Worm (Caenorhabditis elegans): ENCODE data around the gene mesp-1.
A peak's percentile ranks its signal among the peaks of the same experiment; 100 is the strongest.

The mesp-1 gene

ce11 chrIV:8473756-8474155 lies 25.4 kb upstream of the mesp-1 start, which contains the start of gene C28C12.11:
Gene C28C12.11, plus strand, starts transcription at chrIV:8474056.
- TF ChIP-seq F13H6.1 (tag; optimal IDR thresholded peaks at IDR 0.05), result no peak
- no peak for TF ChIP-seq unc-55 (GFP tag; optimal IDR thresholded peaks at IDR 0.05)

- TF ChIP-seq nhr-6 (tag; optimal IDR thresholded peaks at IDR 0.05) (no peak), sma-3 (GFP tag; optimal IDR thresholded peaks at IDR 0.05) (peak; percentile 27), snpc-4 (tag; optimal IDR thresholded peaks at IDR 0.05) (no peak), fos-1 (tag; optimal IDR thresholded peaks at IDR 0.05) (peak; percentile 84), sma-9 (GFP tag; optimal IDR thresholded peaks at IDR 0.05) (peak; percentile 48), sma-9 (tag; optimal IDR thresholded peaks at IDR 0.05) (no peak), unc-39 (tag; optimal IDR thresholded peaks at IDR 0.05) (no peak), ztf-11 (tag; optimal IDR thresholded peaks at IDR 0.05) (no peak), aly-2 (tag; optimal IDR thresholded peaks at IDR 0.05) (no peak), zag-1 (tag; optimal IDR thresholded peaks at IDR 0.05) (no peak), crh-2 (tag; optimal IDR thresholded peaks at IDR 0.05) (peak; percentile 12)
Measured at ce11 chrIV:8475030-8475679, 24.0 kb upstream of the mesp-1 start.

ce11 chrIV:8476166-8476565 lies 22.9 kb upstream of the mesp-1 start:
- TF ChIP-seq mab-5 (tag; optimal IDR thresholded peaks at IDR 0.05), result peak; percentile 18
- TF ChIP-seq lin-39 (tag; optimal IDR thresholded peaks at IDR 0.05), result no peak
- peak in 1 of 2 experiments; percentile 11 for TF ChIP-seq lsy-2 (tag; optimal IDR thresholded peaks at IDR 0.05)
- peak; percentile 58 for TF ChIP-seq nhr-129 (tag; optimal IDR thresholded peaks at IDR 0.05)
- no peak for TF ChIP-seq ztf-4 (tag; optimal IDR thresholded peaks at IDR 0.05)
- no peak for TF ChIP-seq ceh-16 (tag; optimal IDR thresholded peaks at IDR 0.05)
- TF ChIP-seq unc-39 (tag; optimal IDR thresholded peaks at IDR 0.05), result no peak
- TF ChIP-seq sem-4 (tag; optimal IDR thresholded peaks at IDR 0.05), result no peak
- no peak for TF ChIP-seq unc-55 (GFP tag; optimal IDR thresholded peaks at IDR 0.05)
- TF ChIP-seq dmd-4 (tag; optimal IDR thresholded peaks at IDR 0.05), result no peak
- no peak for TF ChIP-seq nhr-77 (tag; optimal IDR thresholded peaks at IDR 0.05)
- TF ChIP-seq egl-27 (tag; optimal IDR thresholded peaks at IDR 0.05), result no peak
- TF ChIP-seq peb-1 (tag; optimal IDR thresholded peaks at IDR 0.05), result no peak
- no peak for TF ChIP-seq nhr-6 (tag; optimal IDR thresholded peaks at IDR 0.05)
- TF ChIP-seq ztf-11 (tag; optimal IDR thresholded peaks at IDR 0.05), result no peak
- TF ChIP-seq fos-1 (tag; optimal IDR thresholded peaks at IDR 0.05), result no peak
- no peak for TF ChIP-seq sma-3 (GFP tag; optimal IDR thresholded peaks at IDR 0.05)
- TF ChIP-seq crh-2 (tag; optimal IDR thresholded peaks at IDR 0.05), result no peak
- TF ChIP-seq unc-62 (GFP tag; optimal IDR thresholded peaks at IDR 0.05), result no peak
- TF ChIP-seq F13H6.1 (tag; optimal IDR thresholded peaks at IDR 0.05), result peak; percentile 49
- peak; percentile 37 for TF ChIP-seq sma-9 (GFP tag; optimal IDR thresholded peaks at IDR 0.05)
- TF ChIP-seq sma-9 (tag; optimal IDR thresholded peaks at IDR 0.05), result no peak
- TF ChIP-seq nhr-237 (tag; optimal IDR thresholded peaks at IDR 0.05), result no peak

ce11 chrIV:8476880-8477279 lies 22.2 kb upstream of the mesp-1 start, which contains the start of gene spp-10:
Gene spp-10, plus strand, starts transcription at chrIV:8477180.
- TF ChIP-seq nhr-12 (tag; optimal IDR thresholded peaks at IDR 0.05) (no peak), snpc-4 (tag; optimal IDR thresholded peaks at IDR 0.05) (no peak), ztf-4 (tag; optimal IDR thresholded peaks at IDR 0.05) (no peak), ZK546.5 (tag; optimal IDR thresholded peaks at IDR 0.05) (no peak), lin-39 (tag; optimal IDR thresholded peaks at IDR 0.05) (no peak), nhr-21 (tag; optimal IDR thresholded peaks at IDR 0.05) (no peak), unc-55 (GFP tag; optimal IDR thresholded peaks at IDR 0.05) (no peak), peb-1 (tag; optimal IDR thresholded peaks at IDR 0.05) (no peak), F13H6.1 (tag; optimal IDR thresholded peaks at IDR 0.05) (no peak)

- TF ChIP-seq ceh-82 (tag; optimal IDR thresholded peaks at IDR 0.05) (no peak), dmd-4 (tag; optimal IDR thresholded peaks at IDR 0.05) (no peak), ama-1 (optimal IDR thresholded peaks at IDR 0.05) (no peak), mbf-1 (tag; optimal IDR thresholded peaks at IDR 0.05) (no peak)
Measured at ce11 chrIV:8478516-8478915, 20.6 kb upstream of the mesp-1 start.

- TF ChIP-seq sma-9 (GFP tag; optimal IDR thresholded peaks at IDR 0.05) (no peak), sma-9 (tag; optimal IDR thresholded peaks at IDR 0.05) (no peak), R02D3.7 (tag; optimal IDR thresholded peaks at IDR 0.05) (no peak), nhr-12 (tag; optimal IDR thresholded peaks at IDR 0.05) (no peak), nhr-10 (tag; optimal IDR thresholded peaks at IDR 0.05) (no peak), sem-4 (tag; optimal IDR thresholded peaks at IDR 0.05) (no peak), alr-1 (tag; optimal IDR thresholded peaks at IDR 0.05) (no peak), F13H6.1 (tag; optimal IDR thresholded peaks at IDR 0.05) (no peak), sma-3 (GFP tag; optimal IDR thresholded peaks at IDR 0.05) (no peak), gmeb-1 (tag; optimal IDR thresholded peaks at IDR 0.05) (no peak)
Measured at ce11 chrIV:8479346-8479745, 19.8 kb upstream of the mesp-1 start, which contains the start of gene hlh-12. Gene hlh-12, minus strand, starts transcription at chrIV:8479446.
